Worm (Caenorhabditis elegans): Measurements from ENCODE around the gene F46F5.5.
A peak's percentile ranks its signal among the peaks of the same experiment; 100 is the strongest.

The F46F5.5 gene

ce11 chrII:808457-808856, 4.4 kb downstream of the F46F5.5 start, which contains the start of gene F46F5.11:
F46F5.11 (plus strand) TSS chrII:808757.
- TF ChIP-seq nhr-48 (tag; optimal IDR thresholded peaks at IDR 0.05): no peak
- TF ChIP-seq zfp-3 (GFP tag; conservative IDR thresholded peaks at IDR 0.05): no peak
- no peak for TF ChIP-seq tra-1 (GFP tag; IDR thresholded peaks at IDR 0.05)
- no peak for TF ChIP-seq egl-27 (tag; optimal IDR thresholded peaks at IDR 0.05)
- TF ChIP-seq madf-5 (GFP tag; IDR thresholded peaks at IDR 0.05): no peak
- no peak for TF ChIP-seq ceh-20 (GFP tag; IDR thresholded peaks at IDR 0.05)
- no peak for TF ChIP-seq ceh-44 (GFP tag; IDR thresholded peaks at IDR 0.05)
- no peak for TF ChIP-seq cey-2 (tag; optimal IDR thresholded peaks at IDR 0.05; ENCODE audit: borderline replicate concordance, insufficient read depth)
- no peak for TF ChIP-seq nhr-25 (tag; optimal IDR thresholded peaks at IDR 0.05; ENCODE audit: borderline replicate concordance, insufficient read depth)
- TF ChIP-seq Y105C5A.15 (GFP tag; IDR thresholded peaks at IDR 0.05): no peak
- no peak for TF ChIP-seq saeg-2 (GFP tag; IDR thresholded peaks at IDR 0.05)
- TF ChIP-seq arid-1 (GFP tag; conservative IDR thresholded peaks at IDR 0.05): no peak
- no peak for TF ChIP-seq snpc-1.2 (GFP tag; IDR thresholded peaks at IDR 0.05)

ce11 chrII:803009-803408, 9.8 kb downstream of the F46F5.5 start, which contains the start of gene F46F5.13:
F46F5.13 (plus strand) TSS chrII:803309.
- no peak for TF ChIP-seq ceh-44 (GFP tag; IDR thresholded peaks at IDR 0.05)
- no peak for TF ChIP-seq egl-43 (GFP tag; IDR thresholded peaks at IDR 0.05)
- no peak for TF ChIP-seq ztf-7 (tag; optimal IDR thresholded peaks at IDR 0.05)
- no peak for TF ChIP-seq tag-97 (GFP tag; IDR thresholded peaks at IDR 0.05)
- TF ChIP-seq gei-8 (GFP tag; optimal IDR thresholded peaks at IDR 0.05): no peak
- TF ChIP-seq duxl-1 (tag; optimal IDR thresholded peaks at IDR 0.05; ENCODE audit: poor library complexity): no peak
- no peak for TF ChIP-seq nhr-237 (tag; optimal IDR thresholded peaks at IDR 0.05)
- TF ChIP-seq pha-4 (GFP tag; IDR thresholded peaks at IDR 0.05): no peak
- no peak for TF ChIP-seq pha-4 (tag; optimal IDR thresholded peaks at IDR 0.05)
- no peak for TF ChIP-seq vab-7 (GFP tag; IDR thresholded peaks at IDR 0.05)
- TF ChIP-seq madf-9 (GFP tag; conservative IDR thresholded peaks at IDR 0.05): no peak
- no peak for TF ChIP-seq jun-1 (tag; optimal IDR thresholded peaks at IDR 0.05)
- TF ChIP-seq daf-16 (GFP tag; optimal IDR thresholded peaks at IDR 0.05): no peak
- no peak for TF ChIP-seq daf-16 (tag; optimal IDR thresholded peaks at IDR 0.05)
- TF ChIP-seq Y105C5A.15 (GFP tag; IDR thresholded peaks at IDR 0.05): no peak
- no peak for TF ChIP-seq spr-1 (tag; optimal IDR thresholded peaks at IDR 0.05)
- TF ChIP-seq hif-1 (tag; optimal IDR thresholded peaks at IDR 0.05): no peak
- TF ChIP-seq nhr-6 (tag; optimal IDR thresholded peaks at IDR 0.05): no peak
- no peak for TF ChIP-seq F37D6.2 (tag; optimal IDR thresholded peaks at IDR 0.05)
- no peak for TF ChIP-seq T26A8.4 (GFP tag; IDR thresholded peaks at IDR 0.05)

ce11 chrII:799700-800099, 13.1 kb downstream of the F46F5.5 start, which contains the start of gene F46F5.14:
F46F5.14 (plus strand) TSS chrII:800000.
- TF ChIP-seq snpc-4 (tag; optimal IDR thresholded peaks at IDR 0.05): no peak
- TF ChIP-seq spr-1 (tag; optimal IDR thresholded peaks at IDR 0.05): no peak
- TF ChIP-seq ztf-7 (tag; optimal IDR thresholded peaks at IDR 0.05): no peak
- no peak for TF ChIP-seq unc-39 (tag; optimal IDR thresholded peaks at IDR 0.05)
- no peak for TF ChIP-seq daf-12 (tag; optimal IDR thresholded peaks at IDR 0.05)
- no peak for TF ChIP-seq Y105C5A.15 (GFP tag; IDR thresholded peaks at IDR 0.05)
- no peak for TF ChIP-seq ztf-11 (tag; optimal IDR thresholded peaks at IDR 0.05)
- TF ChIP-seq cey-2 (tag; optimal IDR thresholded peaks at IDR 0.05; ENCODE audit: borderline replicate concordance, insufficient read depth): no peak

DNA sequence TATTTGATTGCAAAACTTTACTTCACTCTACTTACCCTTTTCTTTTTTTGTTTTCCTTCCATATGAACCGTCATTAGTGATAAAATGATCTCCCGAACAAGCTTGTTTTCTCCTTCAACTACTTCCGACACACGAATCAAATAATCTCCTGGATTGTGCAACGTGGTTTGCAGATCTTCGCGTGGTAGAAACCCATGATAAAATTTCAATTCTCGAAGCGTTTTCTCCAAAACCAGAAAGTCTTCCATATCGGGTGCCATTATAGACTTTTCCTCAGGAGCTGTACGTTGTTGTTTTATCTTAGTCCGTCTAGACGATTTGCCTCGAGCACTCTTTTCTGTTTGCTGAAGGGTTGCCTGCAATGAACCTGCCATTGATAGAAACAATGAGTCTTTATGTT, 15.4 kb downstream of the F46F5.5 start:
- peak; percentile 91 for TF ChIP-seq aha-1 (tag)
- TF ChIP-seq R02D3.7 (tag; optimal IDR thresholded peaks at IDR 0.05): no peak
